Worm (Caenorhabditis elegans): ENCODE results near the gene asp-13.

DNA sequence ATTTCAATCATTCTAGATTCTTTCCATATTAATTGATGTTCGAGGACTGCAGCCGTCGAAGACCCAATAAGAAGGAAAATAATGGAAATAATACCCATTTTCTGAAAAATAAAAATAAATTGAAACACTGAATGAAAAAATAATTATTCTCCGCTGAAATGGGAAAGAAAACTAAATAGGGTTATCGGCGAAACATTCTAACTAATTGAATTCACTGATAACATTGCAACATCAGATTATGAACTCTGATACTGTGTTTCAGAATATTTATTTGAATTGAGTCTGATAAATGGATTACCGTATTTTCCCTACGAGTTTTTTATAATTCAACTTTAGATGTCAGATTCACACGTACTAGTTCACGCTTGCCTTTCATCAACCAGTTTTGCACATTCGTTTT is at the start of gene asp-13:
- TF ChIP-seq W03F9.2 (tag; optimal IDR thresholded peaks at IDR 0.05) (no peak), him-1 (tag; optimal IDR thresholded peaks at IDR 0.05) (no peak)
